Fruit fly (Drosophila melanogaster) whole organism, embryonic: ENCODE results near the gene mfas.

Source experiments
- Abd-B ChIP-seq: fragments of 200-800 bp; sonication (Bioruptor generic); optimal IDR thresholded peaks from 2 replicates; lab custom pipeline; 2018; ENCODE audit warnings: missing biosample characterization, mild to moderate bottlenecking, missing genetic modification characterization, moderate library complexity
- CG10209 ChIP-seq: fragments of 200-800 bp; sonication (Bioruptor generic); optimal IDR thresholded peaks from 3 replicates; lab custom pipeline; 2017; ENCODE audit warnings: missing biosample characterization, mild to moderate bottlenecking, missing genetic modification characterization, missing genetic modification reagents
- CG10267 ChIP-seq: fragments of 200-800 bp; sonication (Bioruptor generic); optimal IDR thresholded peaks from 2 replicates; lab custom pipeline; 2018; ENCODE audit warnings: missing biosample characterization, mild to moderate bottlenecking, missing genetic modification characterization, moderate library complexity
- CG12219 ChIP-seq: fragments of 200-800 bp; sonication (Bioruptor generic); optimal IDR thresholded peaks from 3 replicates; lab custom pipeline; 2018; ENCODE audit warnings: missing biosample characterization, mild to moderate bottlenecking, missing genetic modification characterization
- CG14710 ChIP-seq: fragments of 200-800 bp; sonication (Bioruptor generic); optimal IDR thresholded peaks from 3 replicates; lab custom pipeline; 2019; ENCODE audit warnings: missing biosample characterization, mild to moderate bottlenecking, missing genetic modification characterization, moderate library complexity
- CG14860 ChIP-seq: fragments of 200-800 bp; sonication (Bioruptor generic); IDR thresholded peaks from 3 replicates; pipeline ENCODE4 v1.3.6; 2022; ENCODE audit warnings: missing biosample characterization, missing genetic modification characterization; ENCODE audit not compliant: partially characterized antibody
- CG15601 ChIP-seq: fragments of 200-800 bp; sonication (Bioruptor generic); optimal IDR thresholded peaks from 3 replicates; lab custom pipeline; 2019; ENCODE audit warnings: missing biosample characterization, mild to moderate bottlenecking, missing genetic modification characterization, moderate library complexity
- CG1647 ChIP-seq: fragments of 200-800 bp; sonication (Bioruptor generic); optimal IDR thresholded peaks from 3 replicates; lab custom pipeline; 2016; ENCODE audit warnings: missing biosample characterization, missing genetic modification characterization
- CG17328 ChIP-seq: fragments of 200-800 bp; sonication (Bioruptor generic); IDR thresholded peaks from 2 replicates; pipeline ENCODE4 v1.3.6; 2022; ENCODE audit warnings: missing biosample characterization, missing genetic modification characterization
- CG17568 ChIP-seq: fragments of 200-800 bp; sonication (Bioruptor generic); optimal IDR thresholded peaks from 2 replicates; lab custom pipeline; 2018; ENCODE audit warnings: missing biosample characterization, mild to moderate bottlenecking, missing genetic modification characterization, moderate library complexity
- CG1792 ChIP-seq: fragments of 200-800 bp; sonication (Bioruptor generic); optimal IDR thresholded peaks from 2 replicates; lab custom pipeline; 2016; ENCODE audit warnings: missing biosample characterization, missing genetic modification characterization
- CG34376 ChIP-seq: fragments of 200-800 bp; sonication (Bioruptor generic); optimal IDR thresholded peaks from 2 replicates; lab custom pipeline; 2018; ENCODE audit warnings: missing biosample characterization, mild to moderate bottlenecking, missing genetic modification characterization
- CG4328 ChIP-seq: fragments of 200-800 bp; sonication (Bioruptor generic); optimal IDR thresholded peaks from 3 replicates; lab custom pipeline; 2017; ENCODE audit warnings: missing biosample characterization, missing genetic modification reagents, missing genetic modification characterization
- CG4854 ChIP-seq: fragments of 200-800 bp; sonication (Bioruptor generic); optimal IDR thresholded peaks from 2 replicates; lab custom pipeline; 2016; ENCODE audit warnings: missing biosample characterization, missing genetic modification characterization, inconsistent platforms
- CG5180 ChIP-seq: fragments of 200-800 bp; sonication (Bioruptor generic); optimal IDR thresholded peaks from 3 replicates; lab custom pipeline; 2017; ENCODE audit warnings: missing biosample characterization, missing genetic modification characterization, mild to moderate bottlenecking, moderate library complexity, missing genetic modification reagents
- CG5245 ChIP-seq: fragments of 200-800 bp; sonication (Bioruptor generic); optimal IDR thresholded peaks from 3 replicates; lab custom pipeline; 2016; ENCODE audit warnings: missing biosample characterization, missing genetic modification characterization
- CG6175 ChIP-seq: fragments of 200-800 bp; sonication (Bioruptor generic); IDR thresholded peaks from 3 replicates; pipeline ENCODE4 v1.3.6; 2022; ENCODE audit warnings: missing biosample characterization, missing genetic modification characterization
- CG6654 ChIP-seq: fragments of 200-800 bp; sonication (Bioruptor generic); optimal IDR thresholded peaks from 2 replicates; lab custom pipeline; 2017; ENCODE audit warnings: missing biosample characterization, mild to moderate bottlenecking, missing genetic modification characterization
- CG6683 ChIP-seq: fragments of 200-800 bp; sonication (Bioruptor generic); optimal IDR thresholded peaks from 2 replicates; lab custom pipeline; 2017; ENCODE audit warnings: missing biosample characterization, mild to moderate bottlenecking, missing genetic modification characterization, missing genetic modification reagents
- CG6689 ChIP-seq: fragments of 200-800 bp; sonication (Bioruptor generic); IDR thresholded peaks from 2 replicates; pipeline ENCODE4 v1.3.6; 2022; ENCODE audit warnings: missing biosample characterization, missing genetic modification characterization
- CG7786 ChIP-seq: fragments of 200-800 bp; sonication (Bioruptor generic); optimal IDR thresholded peaks from 2 replicates; lab custom pipeline; 2016; ENCODE audit warnings: missing biosample characterization, missing genetic modification characterization
- CG9727 ChIP-seq: fragments of 200-800 bp; sonication (Bioruptor generic); optimal IDR thresholded peaks from 3 replicates; lab custom pipeline; 2017; ENCODE audit warnings: missing biosample characterization, mild to moderate bottlenecking, missing genetic modification characterization
- CG9876 ChIP-seq: fragments of 200-800 bp; sonication (Bioruptor generic); optimal IDR thresholded peaks from 2 replicates; lab custom pipeline; 2016; ENCODE audit warnings: missing biosample characterization, missing genetic modification characterization
- CoRest ChIP-seq: fragments of 200-800 bp; sonication (Bioruptor generic); optimal IDR thresholded peaks from 3 replicates; lab custom pipeline; 2018; ENCODE audit warnings: missing biosample characterization, mild to moderate bottlenecking, missing genetic modification characterization, moderate library complexity
- D19B ChIP-seq: fragments of 200-800 bp; sonication (Bioruptor generic); optimal IDR thresholded peaks from 2 replicates; lab custom pipeline; 2017; ENCODE audit warnings: missing biosample characterization, mild to moderate bottlenecking, missing genetic modification characterization
- Deaf1 ChIP-seq: fragments of 200-800 bp; optimal IDR thresholded peaks from 3 replicates; lab custom pipeline; 2019; ENCODE audit warnings: missing biosample characterization, mild to moderate bottlenecking, missing genetic modification characterization, moderate library complexity
- Dip2 ChIP-seq: fragments of 200-800 bp; sonication (Bioruptor generic); IDR thresholded peaks from 2 replicates; pipeline ENCODE4 v1.3.6; 2022; ENCODE audit warnings: missing biosample characterization, missing genetic modification characterization
- Hr78 ChIP-seq, 2 experiments: fragments of 200-800 bp in 1 of 2; fragments of >200 bp in 1 of 2; sonication (Bioruptor generic) in 1 of 2; optimal IDR thresholded peaks; 2 replicates each; lab custom pipeline; 2017 to 2019; ENCODE audit warnings: missing biosample characterization in 2 of 2, missing genetic modification characterization in 2 of 2, mild to moderate bottlenecking in 1 of 2, moderate library complexity in 1 of 2
- NK7.1 ChIP-seq: fragments of 200-800 bp; sonication (Bioruptor generic); optimal IDR thresholded peaks from 3 replicates; lab custom pipeline; 2016; ENCODE audit warnings: missing biosample characterization, missing genetic modification characterization
- Rx ChIP-seq: fragments of 200-800 bp; sonication (Bioruptor generic); IDR thresholded peaks from 2 replicates; pipeline ENCODE4 v1.3.6; 2022; ENCODE audit warnings: missing biosample characterization, missing genetic modification characterization
- Scr ChIP-seq: fragments of 200-800 bp; sonication (Bioruptor generic); IDR thresholded peaks from 2 replicates; pipeline ENCODE4 v1.3.6; 2022; ENCODE audit warnings: missing biosample characterization, missing genetic modification characterization; ENCODE audit not compliant: partially characterized antibody
- Vsx1 ChIP-seq: fragments of 200-800 bp; sonication (Bioruptor generic); optimal IDR thresholded peaks from 2 replicates; lab custom pipeline; 2017; ENCODE audit warnings: missing biosample characterization, mild to moderate bottlenecking, missing genetic modification characterization, missing genetic modification reagents
- Xbp1 ChIP-seq: fragments of 200-800 bp; sonication (Bioruptor generic); optimal IDR thresholded peaks from 3 replicates; lab custom pipeline; 2016; ENCODE audit warnings: missing biosample characterization, mild to moderate bottlenecking, missing genetic modification characterization
- Xrp1 ChIP-seq: fragments of 200-800 bp; sonication (Bioruptor generic); IDR thresholded peaks from 2 replicates; pipeline ENCODE4 v1.3.6; 2022; ENCODE audit warnings: missing biosample characterization, missing genetic modification characterization
- ap ChIP-seq: fragments of 200-800 bp; sonication (Bioruptor generic); IDR thresholded peaks from 2 replicates; pipeline ENCODE4 v1.3.6; 2022; ENCODE audit warnings: missing biosample characterization, missing genetic modification characterization
- ash1 ChIP-seq: fragments of 200-800 bp; sonication (Bioruptor generic); optimal IDR thresholded peaks from 2 replicates; lab custom pipeline; 2018; ENCODE audit warnings: missing biosample characterization, mild to moderate bottlenecking, missing genetic modification characterization
- caup ChIP-seq: fragments of 200-800 bp; sonication (Bioruptor generic); optimal IDR thresholded peaks from 3 replicates; lab custom pipeline; 2017; ENCODE audit warnings: missing biosample characterization, mild to moderate bottlenecking, missing genetic modification characterization, moderate library complexity; ENCODE audit not compliant: severe bottlenecking
- ci ChIP-seq: fragments of 200-800 bp; sonication (Bioruptor generic); IDR thresholded peaks from 3 replicates; pipeline ENCODE4 v1.3.6; 2022; ENCODE audit warnings: missing biosample characterization, missing genetic modification characterization
- croc ChIP-seq: fragments of 200-800 bp; sonication (Bioruptor generic); conservative IDR thresholded peaks from 3 replicates; pipeline ENCODE4 v1.3.6; 2022; ENCODE audit warnings: missing biosample characterization, missing genetic modification characterization
- kay ChIP-seq: fragments of 200-800 bp; sonication (Bioruptor generic); optimal IDR thresholded peaks from 2 replicates; lab custom pipeline; 2016; ENCODE audit warnings: missing biosample characterization, missing genetic modification characterization
- mam ChIP-seq: fragments of 200-800 bp; sonication (Bioruptor generic); optimal IDR thresholded peaks from 3 replicates; lab custom pipeline; 2016; ENCODE audit warnings: missing biosample characterization, missing genetic modification characterization
- pfk ChIP-seq: fragments of 200-800 bp; sonication (Bioruptor generic); optimal IDR thresholded peaks from 2 replicates; lab custom pipeline; 2018; ENCODE audit warnings: missing biosample characterization, mild to moderate bottlenecking, missing genetic modification characterization, moderate library complexity
- repo ChIP-seq: fragments of 200-800 bp; sonication (Bioruptor generic); optimal IDR thresholded peaks from 2 replicates; lab custom pipeline; 2016; ENCODE audit warnings: missing biosample characterization, missing genetic modification characterization
- ro ChIP-seq: fragments of 200-800 bp; sonication (Bioruptor generic); IDR thresholded peaks from 2 replicates; pipeline ENCODE4 v1.3.6; 2022; ENCODE audit warnings: missing biosample characterization, missing genetic modification characterization
- run ChIP-seq: fragments of 200-800 bp; sonication (Bioruptor generic); optimal IDR thresholded peaks from 3 replicates; lab custom pipeline; 2018; ENCODE audit warnings: missing biosample characterization, mild to moderate bottlenecking, missing genetic modification characterization
- scrt ChIP-seq: fragments of 200-800 bp; sonication (Bioruptor generic); optimal IDR thresholded peaks from 2 replicates; lab custom pipeline; 2018; ENCODE audit warnings: missing biosample characterization, mild to moderate bottlenecking, missing genetic modification characterization, moderate library complexity
- sob ChIP-seq: fragments of 200-800 bp; sonication (Bioruptor generic); IDR thresholded peaks from 2 replicates; pipeline ENCODE4 v1.3.6; 2022; ENCODE audit warnings: missing biosample characterization, missing genetic modification characterization
- trh ChIP-seq: fragments of 200-800 bp; sonication (Bioruptor generic); optimal IDR thresholded peaks from 2 replicates; lab custom pipeline; 2016; ENCODE audit warnings: missing biosample characterization, missing genetic modification characterization
- vvl ChIP-seq: fragments of 200-800 bp; sonication (Bioruptor generic); IDR thresholded peaks from 2 replicates; pipeline ENCODE4 v1.3.6; 2022; ENCODE audit warnings: missing biosample characterization, missing genetic modification characterization

Gene mfas

dm6 chr3R:11967262-11968029, 25.7 kb downstream of the mfas start, which contains the start of the genes CG12213 and GC1 (continued):
- TF ChIP-seq Hr78 (GFP tag; optimal IDR thresholded peaks at IDR 0.05; lab: Kevin White, UChicago) = no peak
- TF ChIP-seq CG4854 = peak; percentile 45
- TF ChIP-seq run (tag; lab: Kevin White, UChicago) = peak; percentile 0
- no peak for TF ChIP-seq CG5180
- TF ChIP-seq CG9727 (GFP tag; lab: Kevin White, UChicago) = peak; percentile 55
- TF ChIP-seq ash1 = no peak
- peak; percentile 33 for TF ChIP-seq scrt (GFP tag; lab: Kevin White, UChicago)
- TF ChIP-seq CG34376 (GFP tag; lab: Kevin White, UChicago) = no peak
- peak; percentile 53 for TF ChIP-seq CG15601 (tag; lab: Kevin White, UChicago)
- TF ChIP-seq pfk (GFP tag; lab: Kevin White, UChicago) = no peak
- no peak for TF ChIP-seq ro
- TF ChIP-seq kay (GFP tag; lab: Kevin White, UChicago) = no peak
- no peak for TF ChIP-seq ci
- TF ChIP-seq CG4328 = no peak
- TF ChIP-seq CG9876 = no peak
- no peak for TF ChIP-seq CG6175 (GFP tag; lab: Robert Waterston, UW)
- TF ChIP-seq D19B (GFP tag; lab: Kevin White, UChicago) = no peak
- no peak for TF ChIP-seq repo (GFP tag; lab: Kevin White, UChicago)
- TF ChIP-seq Scr (GFP tag; lab: Robert Waterston, UW) = peak; percentile 99
- no peak for TF ChIP-seq CG6689 (GFP tag; lab: Robert Waterston, UW)
- TF ChIP-seq caup (GFP tag; lab: Kevin White, UChicago) = no peak
- no peak for TF ChIP-seq CG1792 (GFP tag; lab: Kevin White, UChicago)
- peak; percentile 93 for TF ChIP-seq Vsx1 (GFP tag; lab: Kevin White, UChicago)
- peak; percentile 99 for TF ChIP-seq CG14860 (GFP tag; lab: Robert Waterston, UW)
- no peak for TF ChIP-seq CG6683
- no peak for TF ChIP-seq ap (GFP tag; lab: Robert Waterston, UW)
- no peak for TF ChIP-seq croc (GFP tag; lab: Robert Waterston, UW)
- peak; percentile 12 for TF ChIP-seq CG1647
- no peak for TF ChIP-seq Dip2 (GFP tag; lab: Robert Waterston, UW)
- TF ChIP-seq CG7786 = no peak
- TF ChIP-seq CG14710 (tag; lab: Kevin White, UChicago) = peak; percentile 89
- TF ChIP-seq mam (GFP tag; lab: Kevin White, UChicago) = peak; percentile 52
- TF ChIP-seq vvl = peak; percentile 10; the same call in 1 of the 2 replicates
- TF ChIP-seq Rx (GFP tag; lab: Robert Waterston, UW) = no peak
- no peak for TF ChIP-seq trh
- TF ChIP-seq CG17568 (GFP tag; lab: Kevin White, UChicago) = no peak
- no peak for TF ChIP-seq CG6654 (GFP tag; lab: Kevin White, UChicago)
- no peak for TF ChIP-seq NK7.1
- TF ChIP-seq Xbp1 (GFP tag; lab: Kevin White, UChicago) = peak; percentile 36
- no peak for TF ChIP-seq CG10209 (GFP tag; lab: Kevin White, UChicago)
- TF ChIP-seq CoRest = peak; percentile 63
- no peak for TF ChIP-seq CG12219 (GFP tag; lab: Kevin White, UChicago)
- TF ChIP-seq CG17328 (GFP tag; lab: Robert Waterston, UW) = no peak
- peak; percentile 82 for TF ChIP-seq CG10267 (tag; lab: Kevin White, UChicago)
- TF ChIP-seq Xrp1 (GFP tag; lab: Robert Waterston, UW) = no peak
- no peak; the same call in 1 of the 2 replicates for TF ChIP-seq sob
- no peak for TF ChIP-seq Abd-B
- TF ChIP-seq CG5245 (GFP tag; lab: Kevin White, UChicago) = no peak
- peak; percentile 9 for TF ChIP-seq Deaf1
